Worm (Caenorhabditis elegans) whole organism, L4/young adult: Measurements from ENCODE around the gene cst-2.
"Not testable (repeated sequence)": the region's sequence is repeated elsewhere in the genome, so short reads cannot be mapped to it uniquely, and the experiment has no call there.

ENCODE experiments used
- W03F9.2 ChIP-seq: fragments of 150-350 bp; optimal IDR thresholded peaks from 2 replicates; lab custom pipeline; 2014; ENCODE audit warnings: missing biosample characterization, missing genetic modification characterization
- dao-5 ChIP-seq: sonication (generic microtip); optimal IDR thresholded peaks from 2 replicates; lab custom pipeline; 2016; ENCODE audit warnings: missing genotype, missing genetic modification characterization, moderate library complexity, missing compliant biosample characterization
- him-1 ChIP-seq: sonication (generic microtip); optimal IDR thresholded peaks from 2 replicates; lab custom pipeline; 2016; ENCODE audit warnings: missing genotype, missing genetic modification reagents, missing genetic modification characterization, missing compliant biosample characterization

cst-2 gene

DNA sequence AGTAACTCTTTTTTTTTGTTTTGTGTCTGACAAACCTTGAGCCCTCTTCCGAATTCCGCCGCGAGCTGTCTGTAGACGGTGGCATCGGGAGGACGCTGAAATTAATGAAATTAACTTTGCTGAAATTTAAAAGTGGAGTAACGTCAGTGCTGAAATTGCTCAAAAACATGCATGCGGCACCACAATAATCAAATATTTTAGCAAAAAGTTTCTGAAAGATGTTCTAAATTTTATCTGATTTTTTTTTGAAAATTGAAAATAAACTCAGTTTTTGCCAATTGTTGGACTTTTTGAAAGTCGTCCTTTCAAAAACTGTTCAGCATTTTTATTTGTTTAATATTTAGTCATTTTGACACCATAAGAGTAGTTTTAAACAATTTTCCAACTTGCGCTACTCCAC lies at the start of gene cst-2:
cst-2 (minus strand) TSS at position 101 of the 400 bp plus-strand sequence.
- TF ChIP-seq dao-5, him-1, W03F9.2 (tag; lab: Kevin White, UChicago): not testable (repeated sequence)

DNA sequence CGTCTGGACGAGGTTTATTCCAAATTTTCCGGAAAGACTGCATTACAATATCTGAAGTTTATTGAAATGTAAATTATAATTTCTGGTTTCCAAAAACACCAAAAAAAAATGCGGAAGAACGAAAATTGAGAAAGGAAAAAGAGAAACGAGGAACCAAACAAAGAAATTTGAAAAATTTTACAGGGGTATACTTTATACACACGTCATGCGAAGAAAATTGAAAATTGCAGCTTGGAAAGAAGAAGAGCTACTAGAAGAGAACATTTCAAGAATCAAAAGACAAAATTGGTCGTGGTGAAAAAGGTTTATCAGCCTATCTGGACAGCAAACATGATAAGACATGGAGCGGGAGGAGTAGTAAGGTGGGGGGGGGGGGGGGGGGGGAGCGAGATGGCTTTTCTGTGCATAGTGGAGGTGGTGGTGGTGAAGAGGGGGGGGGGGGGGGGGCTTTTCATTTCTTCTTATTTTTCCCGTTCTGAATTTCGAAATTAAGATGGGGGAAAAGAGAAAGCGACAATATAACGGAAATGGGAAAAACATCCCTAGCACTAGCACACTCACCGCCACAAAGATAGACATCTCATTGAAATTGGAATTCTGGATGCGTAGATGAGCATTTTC lies 47.6 kb upstream of the cst-2 start, which contains the start of gene lst-2:
lst-2 (minus strand) TSS at position 51 of the 621 bp plus-strand sequence.
- TF ChIP-seq W03F9.2 (tag; lab: Kevin White, UChicago) = no peak
- no peak for TF ChIP-seq him-1 (tag; lab: Kevin White, UChicago)
- TF ChIP-seq dao-5 (tag; lab: Kevin White, UChicago) = no peak

DNA sequence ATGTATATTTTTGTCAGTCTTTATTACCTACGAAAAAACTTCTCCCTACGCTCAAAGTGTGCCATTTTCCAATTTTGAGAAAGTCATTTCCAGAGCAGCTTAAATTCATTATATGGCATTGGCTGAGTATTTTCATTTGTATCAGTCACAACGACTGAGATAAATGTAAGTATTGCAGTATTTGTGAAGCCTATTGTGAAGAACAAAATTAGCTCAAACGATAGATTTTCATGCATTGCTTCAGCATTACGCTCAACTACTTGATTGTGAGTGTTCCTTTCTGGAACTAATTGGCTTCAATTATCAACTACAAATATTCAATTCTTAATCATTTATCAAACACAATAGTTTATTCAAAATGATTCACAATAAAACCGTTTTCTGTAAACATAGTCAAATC lies 41.8 kb upstream of the cst-2 start, which contains the start of gene R160.12:
R160.12 (minus strand) TSS at position 101 of the 400 bp plus-strand sequence.
- no peak for TF ChIP-seq him-1 (tag; lab: Kevin White, UChicago)
- no peak for TF ChIP-seq W03F9.2 (tag; lab: Kevin White, UChicago)
- TF ChIP-seq dao-5 (tag; lab: Kevin White, UChicago) = no peak

DNA sequence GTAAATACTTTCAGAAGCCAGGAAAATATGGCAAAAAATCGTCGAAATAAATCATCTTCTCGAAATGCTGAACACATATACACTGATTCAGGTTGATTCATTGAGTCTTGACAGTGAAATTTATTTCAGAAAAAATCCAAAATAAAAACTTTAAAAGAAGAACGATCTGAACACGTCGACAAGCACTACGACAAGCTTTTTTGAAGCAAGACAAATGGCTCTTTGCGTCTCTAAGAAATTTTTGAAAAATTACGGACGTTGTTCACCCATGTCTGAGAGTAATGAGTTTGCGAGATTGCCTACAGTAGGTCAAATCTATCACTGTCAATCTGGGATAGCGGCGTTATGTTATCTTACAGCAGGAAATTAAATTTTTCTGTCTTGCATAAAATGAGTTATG lies 41.0 kb upstream of the cst-2 start, which contains the start of gene R160.2:
R160.2 (minus strand) TSS at position 101 of the 400 bp plus-strand sequence.
- TF ChIP-seq him-1 (tag; lab: Kevin White, UChicago) = no peak
- TF ChIP-seq dao-5 (tag; lab: Kevin White, UChicago) = no peak
- no peak for TF ChIP-seq W03F9.2 (tag; lab: Kevin White, UChicago)

DNA sequence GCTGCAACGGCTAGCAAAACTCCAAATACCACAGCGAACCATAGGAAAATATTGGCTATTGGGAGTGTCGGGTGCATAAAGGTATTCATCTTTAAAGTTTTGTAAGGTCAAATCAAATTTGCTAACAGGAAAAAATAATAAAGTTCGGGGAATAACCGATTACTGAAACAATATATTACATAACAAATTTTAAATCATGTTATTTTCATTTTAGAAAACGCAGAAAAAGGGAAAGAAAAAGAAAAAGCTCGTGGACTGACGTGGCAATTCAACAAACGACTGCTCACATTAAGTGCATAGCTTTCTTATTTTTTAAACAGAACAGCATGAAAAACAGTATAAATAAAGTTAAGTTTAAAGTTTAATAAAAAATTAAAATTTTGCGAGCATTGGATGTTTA lies 37.3 kb upstream of the cst-2 start, which contains the start of gene R160.6:
R160.6 (minus strand) TSS at position 101 of the 400 bp plus-strand sequence.
- TF ChIP-seq W03F9.2 (tag; lab: Kevin White, UChicago) (no peak), him-1 (tag; lab: Kevin White, UChicago) (no peak), dao-5 (tag; lab: Kevin White, UChicago) (no peak)

DNA sequence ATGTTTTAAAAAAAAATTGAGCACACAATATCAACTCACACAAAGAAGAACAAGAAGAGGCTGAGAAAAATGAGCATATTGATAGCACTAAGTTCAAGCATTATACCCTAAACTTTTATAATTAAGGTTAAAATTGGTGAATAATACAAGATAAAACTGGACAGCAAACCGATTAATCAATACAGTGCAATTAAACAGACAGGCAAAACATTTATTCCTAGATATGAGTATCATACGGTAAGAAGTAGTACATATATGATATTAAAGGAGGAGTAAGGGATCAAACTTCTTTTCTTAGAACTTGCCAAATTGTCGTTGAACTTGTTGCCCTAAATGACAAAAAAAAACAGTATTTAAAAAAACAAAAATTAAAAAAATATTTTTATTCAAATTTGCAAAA lies 36.1 kb upstream of the cst-2 start, which contains the start of gene R160.14:
R160.14 (minus strand) TSS at position 101 of the 400 bp plus-strand sequence.
- no peak for TF ChIP-seq W03F9.2 (tag; lab: Kevin White, UChicago)
- no peak for TF ChIP-seq him-1 (tag; lab: Kevin White, UChicago)
- no peak for TF ChIP-seq dao-5 (tag; lab: Kevin White, UChicago)

DNA sequence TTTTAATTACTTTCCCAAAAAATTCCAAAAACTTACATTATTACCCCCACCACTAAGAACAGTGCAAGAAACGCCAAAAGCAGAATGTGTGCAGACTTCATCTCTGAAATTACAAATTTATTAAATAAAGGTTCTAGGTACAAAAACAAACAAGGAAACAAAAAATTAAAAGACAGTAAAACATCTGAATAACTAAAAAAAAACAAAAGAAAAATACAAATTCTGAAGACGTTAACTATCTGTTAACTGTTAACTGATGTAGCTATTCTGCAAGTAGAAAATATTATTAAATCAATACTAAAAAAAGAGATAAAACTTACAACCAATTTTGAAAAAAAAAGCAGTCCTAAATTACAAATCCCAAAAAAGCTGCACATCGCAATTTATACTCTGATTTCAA lies 35.6 kb upstream of the cst-2 start, which contains the start of gene R160.13:
R160.13 (minus strand) TSS at position 101 of the 400 bp plus-strand sequence.
- no peak for TF ChIP-seq W03F9.2 (tag; lab: Kevin White, UChicago)
- no peak for TF ChIP-seq him-1 (tag; lab: Kevin White, UChicago)
- no peak for TF ChIP-seq dao-5 (tag; lab: Kevin White, UChicago)

DNA sequence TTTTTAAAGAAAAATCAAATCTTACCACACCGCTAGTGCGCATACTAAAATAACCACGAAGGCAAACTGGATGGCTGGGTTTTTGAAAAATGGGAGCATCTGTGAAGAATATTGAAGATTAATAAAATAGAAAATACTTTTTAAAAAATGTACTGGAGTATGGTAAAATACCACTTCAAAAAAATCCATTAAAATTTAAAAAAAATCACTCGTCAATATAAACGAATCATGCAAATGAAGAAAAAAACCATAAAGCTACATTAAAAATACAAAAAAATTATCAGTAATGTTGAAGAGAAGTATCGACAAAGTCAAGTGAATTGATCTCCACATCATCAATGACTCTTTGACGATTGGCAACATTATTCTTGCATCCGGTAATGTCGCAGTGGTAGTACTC lies 34.9 kb upstream of the cst-2 start, which contains the start of gene R160.5:
R160.5 (minus strand) TSS at position 101 of the 400 bp plus-strand sequence.
- TF ChIP-seq dao-5 (tag; lab: Kevin White, UChicago) (no peak), W03F9.2 (tag; lab: Kevin White, UChicago) (no peak)

DNA sequence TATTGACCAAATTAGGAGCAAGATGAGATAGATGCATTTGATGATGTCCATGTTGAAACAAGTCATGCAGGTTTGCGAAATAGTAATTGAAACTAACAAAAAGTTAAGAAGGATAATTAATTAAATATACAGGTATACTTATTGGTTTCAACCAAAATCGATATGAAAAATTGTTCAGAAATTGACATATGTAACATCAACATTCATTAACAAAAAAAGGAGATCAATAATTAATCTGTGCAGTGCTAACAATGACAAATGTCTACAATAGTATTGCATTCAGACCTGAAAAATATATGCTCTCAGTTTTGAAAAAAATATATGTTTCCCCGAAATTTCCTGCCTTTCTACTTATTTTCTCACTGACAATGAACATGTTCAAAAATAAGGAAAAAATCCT lies 33.0 kb upstream of the cst-2 start, which contains the start of gene R160.4:
R160.4 (minus strand) TSS at position 101 of the 400 bp plus-strand sequence.
- TF ChIP-seq dao-5 (tag; lab: Kevin White, UChicago) (no peak), W03F9.2 (tag; lab: Kevin White, UChicago) (no peak), him-1 (tag; lab: Kevin White, UChicago) (no peak)

DNA sequence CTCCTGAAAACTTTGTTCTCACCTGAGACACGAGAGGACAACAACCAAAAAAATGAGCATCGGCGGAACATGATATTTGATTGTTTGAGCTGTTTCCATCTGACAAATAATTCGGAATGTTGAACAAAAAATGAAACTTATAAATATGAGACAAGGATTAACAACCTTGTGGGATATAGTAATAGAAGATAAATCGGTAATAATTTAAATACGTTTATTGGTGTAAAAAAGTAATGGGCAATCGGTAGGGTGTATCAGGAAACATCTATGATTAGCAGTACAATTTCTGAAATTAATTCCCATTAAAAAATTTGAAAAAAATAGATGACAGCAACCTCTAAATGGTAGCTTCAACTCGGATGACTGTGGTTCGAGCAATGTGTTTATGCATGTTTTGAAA lies 31.6 kb upstream of the cst-2 start, which contains the start of gene R160.10:
R160.10 (minus strand) TSS at position 101 of the 400 bp plus-strand sequence.
- TF ChIP-seq dao-5 (tag; lab: Kevin White, UChicago) = no peak
- TF ChIP-seq W03F9.2 (tag; lab: Kevin White, UChicago) = no peak
- TF ChIP-seq him-1 (tag; lab: Kevin White, UChicago) = no peak

DNA sequence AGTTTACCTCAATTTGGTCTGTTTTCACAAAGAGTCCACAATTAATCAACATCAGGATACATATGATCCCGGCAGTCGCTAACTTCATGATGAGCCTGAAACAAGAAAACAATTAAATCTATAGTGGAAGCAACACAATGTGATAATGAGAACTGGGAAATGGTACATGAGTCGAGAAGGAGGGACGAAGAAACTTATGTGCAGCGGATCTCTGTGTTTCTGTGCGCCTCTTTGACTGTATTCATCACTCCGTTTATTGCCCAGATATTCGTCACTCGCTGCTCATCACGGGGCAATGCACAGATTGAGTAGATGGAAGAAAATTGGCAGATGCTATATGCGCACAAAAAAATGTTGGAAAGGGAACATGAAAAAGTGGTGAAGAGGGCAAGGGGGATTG lies 30.4 kb upstream of the cst-2 start, which contains the start of gene R160.3:
R160.3 (minus strand) TSS at position 101 of the 400 bp plus-strand sequence.
- no peak for TF ChIP-seq dao-5 (tag; lab: Kevin White, UChicago)
- no peak for TF ChIP-seq W03F9.2 (tag; lab: Kevin White, UChicago)
- no peak for TF ChIP-seq him-1 (tag; lab: Kevin White, UChicago)

DNA sequence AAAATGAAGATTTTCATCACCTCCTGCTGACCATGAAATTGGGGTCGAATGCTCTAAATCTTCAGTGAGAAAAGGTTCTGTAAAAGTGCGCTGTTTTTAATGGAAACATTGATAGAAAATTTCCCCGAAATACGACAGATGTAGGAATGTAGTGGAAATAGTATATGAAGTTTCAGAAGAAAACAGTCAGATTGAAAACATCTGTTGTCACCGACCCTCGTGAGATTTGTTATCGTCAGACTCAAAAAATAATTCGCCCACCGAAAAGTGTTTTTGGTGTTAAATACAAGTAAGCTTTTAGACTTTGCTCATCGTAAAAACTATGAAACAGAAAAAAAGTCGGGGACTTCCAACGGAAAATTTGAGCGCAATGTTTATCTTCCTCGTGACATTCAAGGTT lies 29.0 kb upstream of the cst-2 start, which contains the start of gene F14H12.8:
F14H12.8 (minus strand) TSS at position 101 of the 400 bp plus-strand sequence.
- TF ChIP-seq dao-5 (tag; lab: Kevin White, UChicago) = no peak
- no peak for TF ChIP-seq him-1 (tag; lab: Kevin White, UChicago)
- no peak for TF ChIP-seq W03F9.2 (tag; lab: Kevin White, UChicago)

DNA sequence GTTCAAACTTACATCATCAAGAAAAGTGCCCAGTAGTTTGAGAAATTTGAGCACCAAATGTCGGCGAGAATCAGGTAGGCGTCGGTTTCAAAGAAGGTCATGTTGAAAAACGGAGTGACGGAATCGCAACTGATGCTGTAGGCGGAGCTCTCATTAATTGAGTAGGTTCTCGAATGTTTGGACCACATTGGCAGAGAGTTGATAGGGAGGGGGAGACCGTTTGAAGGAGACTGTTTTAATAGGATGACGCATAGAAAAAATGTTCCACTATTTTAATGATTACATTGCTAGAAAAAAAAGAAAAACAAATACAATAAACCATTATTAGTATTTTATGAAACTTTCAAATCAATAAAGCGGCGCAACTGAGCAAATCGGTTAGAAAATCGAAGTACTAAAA lies 27.4 kb upstream of the cst-2 start, which contains the start of gene F14H12.17:
F14H12.17 (minus strand) TSS at position 101 of the 400 bp plus-strand sequence.
- TF ChIP-seq him-1 (tag; lab: Kevin White, UChicago) (no peak), dao-5 (tag; lab: Kevin White, UChicago) (no peak), W03F9.2 (tag; lab: Kevin White, UChicago) (no peak)
